Worm (Caenorhabditis elegans) whole organism, L1 larva: ENCODE results near the gene F31E8.5.

Source experiments
- C04F5.9 ChIP-seq: sonication (generic microtip); optimal IDR thresholded peaks from 2 replicates; lab custom pipeline; 2016; ENCODE audit warnings: missing genetic modification characterization, missing compliant biosample characterization
- C34B4.2 ChIP-seq: sonication (generic microtip); optimal IDR thresholded peaks from 2 replicates; lab custom pipeline; 2017; ENCODE audit warnings: mild to moderate bottlenecking, missing genetic modification characterization, missing compliant biosample characterization
- F16B12.6 ChIP-seq: fragments of 150-350 bp; optimal IDR thresholded peaks from 2 replicates; lab custom pipeline; 2014; ENCODE audit warnings: missing biosample characterization, missing genetic modification characterization
- Y116A8C.19 ChIP-seq: sonication (generic microtip); optimal IDR thresholded peaks from 2 replicates; lab custom pipeline; 2016; ENCODE audit warnings: missing compliant biosample characterization, missing genetic modification characterization, borderline replicate concordance
- aha-1 ChIP-seq: fragments of 150-350 bp; optimal IDR thresholded peaks from 2 replicates; lab custom pipeline; 2014; ENCODE audit warnings: missing biosample characterization, missing genetic modification characterization
- alr-1 ChIP-seq: fragments of 200-800 bp; sonication (Bioruptor generic); optimal IDR thresholded peaks from 2 replicates; lab custom pipeline; 2018; ENCODE audit warnings: borderline replicate concordance, mild to moderate bottlenecking, missing genetic modification characterization, missing compliant biosample characterization
- ama-1 ChIP-seq: fragments of 150-350 bp; optimal IDR thresholded peaks from 2 replicates; lab custom pipeline; 2014
- blmp-1 ChIP-seq: fragments of 150-350 bp; optimal IDR thresholded peaks from 2 replicates; lab custom pipeline; 2014; ENCODE audit warnings: missing biosample characterization, missing genetic modification characterization
- ceh-63 ChIP-seq: fragments of 200-800 bp; sonication (Bioruptor generic); optimal IDR thresholded peaks from 2 replicates; lab custom pipeline; 2018; ENCODE audit warnings: mild to moderate bottlenecking, missing genetic modification characterization, missing compliant biosample characterization
- ceh-88 ChIP-seq: fragments of 200-800 bp; sonication (Bioruptor generic); IDR thresholded peaks from 2 replicates; pipeline ENCODE4 v1.3.6; 2022; ENCODE audit warnings: missing genetic modification characterization, missing compliant biosample characterization
- ceh-90 ChIP-seq: sonication (generic microtip); optimal IDR thresholded peaks from 2 replicates; lab custom pipeline; 2016; ENCODE audit warnings: missing genetic modification characterization, missing compliant biosample characterization
- dsc-1 ChIP-seq: sonication (generic microtip); optimal IDR thresholded peaks from 2 replicates; lab custom pipeline; 2016; ENCODE audit warnings: mild to moderate bottlenecking, missing genetic modification characterization, missing compliant biosample characterization
- efl-1 ChIP-seq, 4 experiments: fragments of 150-350 bp; optimal IDR thresholded peaks in 3 of 4; peaks in 1 of 4; 1 replicate in 1 of 4; 2 replicates in 3 of 4; lab custom pipeline; 2014; ENCODE audit warnings: missing biosample characterization in 2 of 4, missing genetic modification characterization in 2 of 4, missing genetic modification reagents in 2 of 4
- efl-3 ChIP-seq: fragments of 200-800 bp; sonication (Bioruptor generic); optimal IDR thresholded peaks from 2 replicates; lab custom pipeline; 2018; ENCODE audit warnings: mild to moderate bottlenecking, missing genetic modification characterization, missing compliant biosample characterization
- egl-27 ChIP-seq, 2 experiments: fragments of 150-350 bp in 1 of 2; sonication (generic microtip); optimal IDR thresholded peaks; 3 replicates each; lab custom pipeline; 2017 to 2018; ENCODE audit warnings: missing biosample characterization in 2 of 2, missing genetic modification characterization in 2 of 2, missing genetic modification reagents in 2 of 2
- elt-3 ChIP-seq, 6 experiments: fragments of 150-350 bp in 1 of 6; sonication (generic microtip); optimal IDR thresholded peaks; 2 replicates each; lab custom pipeline; 2017 to 2018; ENCODE audit warnings: missing biosample characterization in 6 of 6, missing genetic modification characterization in 6 of 6, inconsistent platforms in 1 of 6
- fkh-10 ChIP-seq: sonication (generic microtip); optimal IDR thresholded peaks from 2 replicates; lab custom pipeline; 2017; ENCODE audit warnings: missing biosample characterization, missing genetic modification reagents, missing genetic modification characterization
- grh-1 ChIP-seq: fragments of 200-800 bp; sonication (Bioruptor generic); IDR thresholded peaks from 2 replicates; pipeline ENCODE4 v1.3.6; 2022; ENCODE audit warnings: missing genetic modification reagents, missing genetic modification characterization, missing compliant biosample characterization
- hlh-4 ChIP-seq: sonication (generic microtip); optimal IDR thresholded peaks from 2 replicates; lab custom pipeline; 2016; ENCODE audit warnings: mild to moderate bottlenecking, missing genetic modification characterization, missing compliant biosample characterization
- irx-1 ChIP-seq: sonication (generic microtip); optimal IDR thresholded peaks from 2 replicates; lab custom pipeline; 2016; ENCODE audit warnings: missing genetic modification characterization, missing compliant biosample characterization
- isw-1 ChIP-seq: fragments of 200-800 bp; sonication (Bioruptor generic); IDR thresholded peaks from 2 replicates; pipeline ENCODE4 v1.3.6; 2022; ENCODE audit warnings: missing genetic modification characterization, missing compliant biosample characterization
- lin-14 ChIP-seq: fragments of 200-800 bp; sonication (Bioruptor generic); optimal IDR thresholded peaks from 2 replicates; lab custom pipeline; 2018; ENCODE audit warnings: mild to moderate bottlenecking, missing genetic modification characterization, moderate library complexity, missing compliant biosample characterization
- lin-35 ChIP-seq, 2 experiments: fragments of 150-350 bp; optimal IDR thresholded peaks; 2 replicates each; lab custom pipeline; 2014; ENCODE audit warnings: missing biosample characterization in 2 of 2, missing genetic modification characterization in 2 of 2, missing genetic modification reagents in 2 of 2
- lin-39 ChIP-seq: fragments of 150-350 bp; optimal IDR thresholded peaks from 2 replicates; lab custom pipeline; 2014; ENCODE audit warnings: missing biosample characterization, missing genetic modification reagents, missing genetic modification characterization
- lir-3 ChIP-seq: sonication (generic microtip); optimal IDR thresholded peaks from 2 replicates; lab custom pipeline; 2016; ENCODE audit warnings: mild to moderate bottlenecking, missing genetic modification characterization, moderate library complexity, missing compliant biosample characterization; ENCODE audit not compliant: poor library complexity
- mdl-1 ChIP-seq, 2 experiments: fragments of 150-350 bp; optimal IDR thresholded peaks; 2 replicates each; lab custom pipeline; 2014 to 2017; ENCODE audit warnings: missing biosample characterization in 2 of 2, missing genetic modification characterization in 2 of 2, inconsistent platforms in 1 of 2
- mef-2 ChIP-seq: fragments of 150-350 bp; optimal IDR thresholded peaks from 2 replicates; lab custom pipeline; 2014; ENCODE audit warnings: missing biosample characterization, missing genetic modification characterization
- mep-1 ChIP-seq: fragments of 150-350 bp; optimal IDR thresholded peaks from 2 replicates; lab custom pipeline; 2014; ENCODE audit warnings: missing biosample characterization, missing genetic modification characterization
- nhr-20 ChIP-seq: sonication (generic microtip); optimal IDR thresholded peaks from 2 replicates; lab custom pipeline; 2016; ENCODE audit warnings: mild to moderate bottlenecking, missing genetic modification characterization, missing compliant biosample characterization
- nhr-28 ChIP-seq: fragments of 150-350 bp; optimal IDR thresholded peaks from 2 replicates; lab custom pipeline; 2014; ENCODE audit warnings: missing biosample characterization, missing genetic modification characterization
- nhr-47 ChIP-seq: sonication (generic microtip); optimal IDR thresholded peaks from 2 replicates; lab custom pipeline; 2016; ENCODE audit warnings: mild to moderate bottlenecking, missing genetic modification characterization, moderate library complexity, missing compliant biosample characterization
- nhr-71 ChIP-seq: sonication (generic microtip); optimal IDR thresholded peaks from 2 replicates; lab custom pipeline; 2016; ENCODE audit warnings: mild to moderate bottlenecking, missing genetic modification characterization, moderate library complexity, missing compliant biosample characterization
- nhr-77 ChIP-seq: fragments of 150-350 bp; optimal IDR thresholded peaks from 2 replicates; lab custom pipeline; 2014; ENCODE audit warnings: missing biosample characterization, missing genetic modification characterization
- nhr-85 ChIP-seq: sonication (generic microtip); peaks from one replicate; lab custom pipeline; 2016; ENCODE audit warnings: missing genetic modification characterization, inconsistent platforms, missing compliant biosample characterization
- nhr-90 ChIP-seq: sonication (generic microtip); optimal IDR thresholded peaks from 2 replicates; lab custom pipeline; 2016; ENCODE audit warnings: mild to moderate bottlenecking, missing genetic modification characterization, missing compliant biosample characterization; ENCODE audit not compliant: poor library complexity
- pax-3 ChIP-seq: fragments of 200-800 bp; sonication (Bioruptor generic); optimal IDR thresholded peaks from 2 replicates; lab custom pipeline; 2018; ENCODE audit warnings: mild to moderate bottlenecking, missing genetic modification characterization, moderate library complexity, missing compliant biosample characterization
- rnt-1 ChIP-seq: sonication (generic microtip); optimal IDR thresholded peaks from 2 replicates; lab custom pipeline; 2016; ENCODE audit warnings: mild to moderate bottlenecking, missing genetic modification characterization, moderate library complexity, missing compliant biosample characterization
- sptf-1 ChIP-seq: fragments of 150-350 bp; optimal IDR thresholded peaks from 2 replicates; lab custom pipeline; 2014; ENCODE audit warnings: missing biosample characterization, missing genetic modification characterization
- tbx-2 ChIP-seq: sonication (generic microtip); optimal IDR thresholded peaks from 2 replicates; lab custom pipeline; 2016; ENCODE audit warnings: missing genetic modification characterization, missing compliant biosample characterization
- tlp-1 ChIP-seq: fragments of 150-350 bp; optimal IDR thresholded peaks from 2 replicates; lab custom pipeline; 2014; ENCODE audit warnings: missing biosample characterization, missing genetic modification characterization
- unc-30 ChIP-seq: sonication (generic microtip); optimal IDR thresholded peaks from 2 replicates; lab custom pipeline; 2017; ENCODE audit warnings: missing biosample characterization, missing genetic modification characterization
- unc-98 ChIP-seq: fragments of 200-800 bp; sonication (Bioruptor generic); IDR thresholded peaks from 2 replicates; pipeline ENCODE4 v1.3.6; 2022; ENCODE audit warnings: missing genetic modification characterization, missing compliant biosample characterization
- ztf-4 ChIP-seq: fragments of 150-350 bp; optimal IDR thresholded peaks from 2 replicates; lab custom pipeline; 2014; ENCODE audit warnings: missing biosample characterization, missing genetic modification characterization

F31E8.5 gene

ce11 chrII:6833781-6834339 lies 26.8 kb upstream of the F31E8.5 start (continued):
- TF ChIP-seq nhr-77 (tag; lab: Kevin White, UChicago) (no peak), ceh-88 (GFP tag; lab: Robert Waterston, UW) (no peak), lin-35 (GFP tag; optimal IDR thresholded peaks at IDR 0.05; lab: Kevin White, UChicago) (peak in 1 of 2 experiments; percentile 35), tlp-1 (no peak), C34B4.2 (tag; lab: Kevin White, UChicago) (no peak), grh-1 (no peak), nhr-20 (tag; lab: Kevin White, UChicago) (peak; percentile 65), aha-1 (tag; lab: Kevin White, UChicago) (no peak), mdl-1 (tag; optimal IDR thresholded peaks at IDR 0.05; lab: Kevin White, UChicago) (no peak), nhr-71 (tag; lab: Kevin White, UChicago) (peak; percentile 54), efl-3 (GFP tag; lab: Kevin White, UChicago) (no peak), isw-1 (no peak), elt-3 (tag; optimal IDR thresholded peaks at IDR 0.05; lab: Kevin White, UChicago) (no peak), unc-98 (GFP tag; lab: Robert Waterston, UW) (no peak), dsc-1 (tag; lab: Kevin White, UChicago) (no peak), ceh-63 (no peak), sptf-1 (tag; lab: Kevin White, UChicago) (no peak), nhr-28 (tag; lab: Kevin White, UChicago) (no peak), mef-2 (tag; lab: Kevin White, UChicago) (no peak), tbx-2 (no peak), Y116A8C.19 (tag; lab: Kevin White, UChicago) (no peak), lin-39 (tag; lab: Kevin White, UChicago) (no peak), hlh-4 (tag; lab: Kevin White, UChicago) (no peak), C04F5.9 (no peak), ztf-4 (tag; lab: Kevin White, UChicago) (no peak), mep-1 (tag; lab: Kevin White, UChicago) (peak; percentile 60), ceh-90 (tag; lab: Kevin White, UChicago) (no peak), alr-1 (no peak), lir-3 (tag; lab: Kevin White, UChicago) (no peak), pax-3 (tag; lab: Kevin White, UChicago) (no peak), unc-30 (tag; lab: Kevin White, UChicago) (no peak), ama-1 (lab: Kevin White, UChicago) (no peak), fkh-10 (no peak), nhr-47 (peak; percentile 27), rnt-1 (tag; lab: Kevin White, UChicago) (no peak), nhr-90 (no peak), F16B12.6 (tag; lab: Kevin White, UChicago) (no peak)

ce11 chrII:6832695-6833389 lies 25.8 kb upstream of the F31E8.5 start:
- TF ChIP-seq elt-3 (tag; optimal IDR thresholded peaks at IDR 0.05; lab: Kevin White, UChicago) (no peak), irx-1 (peak; percentile 39), nhr-85 (tag; lab: Kevin White, UChicago) (peak; percentile 80), rnt-1 (tag; lab: Kevin White, UChicago) (peak; percentile 14), dsc-1 (tag; lab: Kevin White, UChicago) (peak; percentile 46), lin-14 (GFP tag; lab: Kevin White, UChicago) (peak; percentile 65), egl-27 (tag; optimal IDR thresholded peaks at IDR 0.05; lab: Kevin White, UChicago) (peak in 1 of 2 experiments; percentile 62), blmp-1 (tag; lab: Kevin White, UChicago) (peak; percentile 46), fkh-10 (no peak), efl-1 (optimal IDR thresholded peaks at IDR 0.05; lab: Kevin White, UChicago) (no peak), efl-1 (GFP tag; optimal IDR thresholded peaks at IDR 0.05 in 1 of 2; lab: Kevin White, UChicago) (peak in 1 of 2 experiments; percentile 70), nhr-71 (tag; lab: Kevin White, UChicago) (peak; percentile 29), nhr-90 (no peak)
- TF ChIP-seq, all 84 proteins: peak for 9
